Worm (Caenorhabditis elegans) whole organism, L1 larva: Measurements from ENCODE around the gene rike-1.

Experiments
- F16B12.6 ChIP-seq: fragments of 150-350 bp; optimal IDR thresholded peaks from 2 replicates; lab custom pipeline; 2014; ENCODE audit warnings: missing biosample characterization, missing genetic modification characterization
- Y116A8C.19 ChIP-seq: sonication (generic microtip); optimal IDR thresholded peaks from 2 replicates; lab custom pipeline; 2016; ENCODE audit warnings: missing compliant biosample characterization, missing genetic modification characterization, borderline replicate concordance
- alr-1 ChIP-seq: fragments of 200-800 bp; sonication (Bioruptor generic); optimal IDR thresholded peaks from 2 replicates; lab custom pipeline; 2018; ENCODE audit warnings: borderline replicate concordance, mild to moderate bottlenecking, missing genetic modification characterization, missing compliant biosample characterization
- aly-2 ChIP-seq: fragments of 150-350 bp; optimal IDR thresholded peaks from 2 replicates; lab custom pipeline; 2014; ENCODE audit warnings: missing biosample characterization, missing genetic modification characterization
- blmp-1 ChIP-seq: fragments of 150-350 bp; optimal IDR thresholded peaks from 2 replicates; lab custom pipeline; 2014; ENCODE audit warnings: missing biosample characterization, missing genetic modification characterization
- ceh-8 ChIP-seq: fragments of 200-800 bp; sonication (Bioruptor generic); optimal IDR thresholded peaks from 2 replicates; lab custom pipeline; 2018; ENCODE audit warnings: mild to moderate bottlenecking, missing genetic modification characterization, moderate library complexity, missing compliant biosample characterization
- ceh-82 ChIP-seq, 3 experiments: fragments of 150-350 bp in 1 of 3; sonication (generic microtip) in 2 of 3; optimal IDR thresholded peaks; 2 replicates each; lab custom pipeline; 2014 to 2017; ENCODE audit warnings: missing biosample characterization in 3 of 3, missing genetic modification characterization in 3 of 3
- ces-1 ChIP-seq: fragments of 150-350 bp; optimal IDR thresholded peaks from 2 replicates; lab custom pipeline; 2014; ENCODE audit warnings: missing biosample characterization, missing genetic modification reagents, missing genetic modification characterization
- efl-1 ChIP-seq, 4 experiments: fragments of 150-350 bp; optimal IDR thresholded peaks in 3 of 4; peaks in 1 of 4; 1 replicate in 1 of 4; 2 replicates in 3 of 4; lab custom pipeline; 2014; ENCODE audit warnings: missing biosample characterization in 2 of 4, missing genetic modification characterization in 2 of 4, missing genetic modification reagents in 2 of 4
- elt-2 ChIP-seq: sonication (generic microtip); optimal IDR thresholded peaks from 2 replicates; lab custom pipeline; 2016; ENCODE audit warnings: missing genetic modification characterization, mild to moderate bottlenecking, inconsistent platforms, missing compliant biosample characterization, missing genetic modification reagents
- ets-5 ChIP-seq: fragments of 200-800 bp; sonication (Bioruptor generic); IDR thresholded peaks from 2 replicates; pipeline ENCODE4 v1.3.6; 2022; ENCODE audit warnings: missing genetic modification characterization, missing compliant biosample characterization
- fkh-8 ChIP-seq: sonication (generic microtip); optimal IDR thresholded peaks from 2 replicates; lab custom pipeline; 2016; ENCODE audit warnings: mild to moderate bottlenecking, missing genetic modification characterization, missing compliant biosample characterization
- grh-1 ChIP-seq: fragments of 200-800 bp; sonication (Bioruptor generic); IDR thresholded peaks from 2 replicates; pipeline ENCODE4 v1.3.6; 2022; ENCODE audit warnings: missing genetic modification reagents, missing genetic modification characterization, missing compliant biosample characterization
- hlh-4 ChIP-seq: sonication (generic microtip); optimal IDR thresholded peaks from 2 replicates; lab custom pipeline; 2016; ENCODE audit warnings: mild to moderate bottlenecking, missing genetic modification characterization, missing compliant biosample characterization
- hpl-2 ChIP-seq: fragments of 150-350 bp; optimal IDR thresholded peaks from 2 replicates; lab custom pipeline; 2014; ENCODE audit warnings: missing biosample characterization, missing genetic modification reagents, missing genetic modification characterization
- irx-1 ChIP-seq: sonication (generic microtip); optimal IDR thresholded peaks from 2 replicates; lab custom pipeline; 2016; ENCODE audit warnings: missing genetic modification characterization, missing compliant biosample characterization
- jun-1 ChIP-seq: fragments of 150-350 bp; optimal IDR thresholded peaks from 2 replicates; lab custom pipeline; 2014; ENCODE audit warnings: missing biosample characterization, missing genetic modification reagents, missing genetic modification characterization
- lin-13 ChIP-seq: fragments of 150-350 bp; optimal IDR thresholded peaks from 2 replicates; lab custom pipeline; 2014; ENCODE audit warnings: missing biosample characterization, missing genetic modification reagents, missing genetic modification characterization
- lin-14 ChIP-seq: fragments of 200-800 bp; sonication (Bioruptor generic); optimal IDR thresholded peaks from 2 replicates; lab custom pipeline; 2018; ENCODE audit warnings: mild to moderate bottlenecking, missing genetic modification characterization, moderate library complexity, missing compliant biosample characterization
- lin-35 ChIP-seq, 2 experiments: fragments of 150-350 bp; optimal IDR thresholded peaks; 2 replicates each; lab custom pipeline; 2014; ENCODE audit warnings: missing biosample characterization in 2 of 2, missing genetic modification characterization in 2 of 2, missing genetic modification reagents in 2 of 2
- lin-39 ChIP-seq: fragments of 150-350 bp; optimal IDR thresholded peaks from 2 replicates; lab custom pipeline; 2014; ENCODE audit warnings: missing biosample characterization, missing genetic modification reagents, missing genetic modification characterization
- lir-3 ChIP-seq: sonication (generic microtip); optimal IDR thresholded peaks from 2 replicates; lab custom pipeline; 2016; ENCODE audit warnings: mild to moderate bottlenecking, missing genetic modification characterization, moderate library complexity, missing compliant biosample characterization; ENCODE audit not compliant: poor library complexity
- lsy-2 ChIP-seq, 2 experiments: fragments of 150-350 bp; optimal IDR thresholded peaks; 2 replicates each; lab custom pipeline; 2014; ENCODE audit warnings: missing biosample characterization in 2 of 2, missing genetic modification characterization in 2 of 2
- mep-1 ChIP-seq: fragments of 150-350 bp; optimal IDR thresholded peaks from 2 replicates; lab custom pipeline; 2014; ENCODE audit warnings: missing biosample characterization, missing genetic modification characterization
- nhr-237 ChIP-seq: fragments of 150-350 bp; optimal IDR thresholded peaks from 2 replicates; lab custom pipeline; 2014; ENCODE audit warnings: missing biosample characterization, missing genetic modification characterization
- nhr-28 ChIP-seq: fragments of 150-350 bp; optimal IDR thresholded peaks from 2 replicates; lab custom pipeline; 2014; ENCODE audit warnings: missing biosample characterization, missing genetic modification characterization
- nhr-76 ChIP-seq: sonication (generic microtip); optimal IDR thresholded peaks from 2 replicates; lab custom pipeline; 2017; ENCODE audit warnings: missing biosample characterization, missing genetic modification characterization
- nhr-77 ChIP-seq: fragments of 150-350 bp; optimal IDR thresholded peaks from 2 replicates; lab custom pipeline; 2014; ENCODE audit warnings: missing biosample characterization, missing genetic modification characterization
- nhr-84 ChIP-seq: sonication (generic microtip); optimal IDR thresholded peaks from 2 replicates; lab custom pipeline; 2017; ENCODE audit warnings: missing biosample characterization, missing genetic modification characterization
- pag-3 ChIP-seq: sonication (generic microtip); optimal IDR thresholded peaks from 2 replicates; lab custom pipeline; 2017; ENCODE audit warnings: missing genetic modification characterization, mild to moderate bottlenecking, missing compliant biosample characterization, antibody characterized with exemption, borderline replicate concordance; ENCODE audit not compliant: insufficient read depth
- pax-3 ChIP-seq: fragments of 200-800 bp; sonication (Bioruptor generic); optimal IDR thresholded peaks from 2 replicates; lab custom pipeline; 2018; ENCODE audit warnings: mild to moderate bottlenecking, missing genetic modification characterization, moderate library complexity, missing compliant biosample characterization
- rnt-1 ChIP-seq: sonication (generic microtip); optimal IDR thresholded peaks from 2 replicates; lab custom pipeline; 2016; ENCODE audit warnings: mild to moderate bottlenecking, missing genetic modification characterization, moderate library complexity, missing compliant biosample characterization
- skn-1 ChIP-seq: fragments of 150-350 bp; optimal IDR thresholded peaks from 2 replicates; lab custom pipeline; 2014; ENCODE audit warnings: missing biosample characterization, missing genetic modification characterization
- snu-23 ChIP-seq: sonication (generic microtip); optimal IDR thresholded peaks from 2 replicates; lab custom pipeline; 2016; ENCODE audit warnings: missing genetic modification characterization, missing compliant biosample characterization
- swsn-7 ChIP-seq: sonication (generic microtip); optimal IDR thresholded peaks from 2 replicates; lab custom pipeline; 2016; ENCODE audit warnings: missing genetic modification characterization, missing compliant biosample characterization
- unc-62 ChIP-seq: fragments of 150-350 bp; optimal IDR thresholded peaks from 2 replicates; lab custom pipeline; 2014; ENCODE audit warnings: missing biosample characterization, missing genetic modification reagents, missing genetic modification characterization
- xbp-1 ChIP-seq: sonication (generic microtip); optimal IDR thresholded peaks from 2 replicates; lab custom pipeline; 2016; ENCODE audit warnings: missing genetic modification characterization, missing compliant biosample characterization
- ztf-11 ChIP-seq, 2 experiments: sonication (generic microtip); optimal IDR thresholded peaks; 2 replicates each; lab custom pipeline; 2016 to 2017; ENCODE audit warnings: missing genetic modification characterization in 2 of 2, missing biosample characterization in 1 of 2, missing compliant biosample characterization in 1 of 2

The rike-1 gene

DNA sequence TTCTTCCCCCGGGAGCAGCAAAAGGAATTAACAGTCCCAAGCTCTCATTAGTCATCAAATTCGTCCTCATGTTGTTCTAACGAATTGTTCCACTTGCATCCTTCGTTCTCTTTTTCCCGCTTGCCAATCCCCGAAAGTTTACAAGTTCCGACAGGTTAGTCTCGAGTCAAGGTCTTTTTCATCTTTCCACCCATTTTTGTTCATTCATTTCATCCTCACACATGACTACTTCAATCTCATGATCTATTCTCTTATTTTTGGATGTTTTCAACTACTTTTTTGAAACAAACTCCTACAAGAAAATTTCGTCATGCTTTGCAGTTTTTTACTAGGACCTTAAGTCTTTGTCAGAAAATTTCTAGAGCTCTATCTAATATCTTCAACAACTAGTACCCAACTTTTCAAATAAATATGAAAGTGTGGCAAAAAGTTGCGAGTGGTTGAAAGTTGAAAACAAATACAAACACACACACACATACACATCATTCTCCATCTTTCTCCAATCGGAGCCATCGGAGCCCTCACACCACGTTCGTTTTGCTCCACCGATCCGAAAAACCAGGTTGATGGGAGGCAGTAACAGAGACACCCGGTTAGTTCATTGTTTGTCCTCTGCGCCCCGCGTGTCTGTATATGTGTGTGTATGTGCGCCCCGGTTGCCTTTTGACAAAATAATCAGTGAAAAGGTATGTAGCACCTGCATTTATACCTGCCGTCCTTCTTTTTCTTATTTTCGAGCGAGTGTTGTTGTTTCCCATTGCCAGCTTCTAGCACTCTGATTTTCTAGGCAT is 46.4 kb downstream of the rike-1 start (continued):
- TF ChIP-seq lin-39 (tag; lab: Kevin White, UChicago) (no peak), irx-1 (tag; lab: Kevin White, UChicago) (no peak), nhr-76 (no peak), skn-1 (peak; percentile 42), xbp-1 (tag; lab: Kevin White, UChicago) (no peak), grh-1 (no peak), nhr-84 (tag; lab: Kevin White, UChicago) (no peak), pax-3 (tag; lab: Kevin White, UChicago) (no peak), nhr-237 (tag; lab: Kevin White, UChicago) (no peak), rnt-1 (no peak), Y116A8C.19 (tag; lab: Kevin White, UChicago) (no peak), ceh-82 (tag; optimal IDR thresholded peaks at IDR 0.05; lab: Kevin White, UChicago) (no peak), hpl-2 (no peak), ets-5 (GFP tag; lab: Robert Waterston, UW) (no peak), unc-62 (no peak), aly-2 (tag; lab: Kevin White, UChicago) (no peak), lin-35 (GFP tag; optimal IDR thresholded peaks at IDR 0.05; lab: Kevin White, UChicago) (peak in 1 of 2 experiments; percentile 46), alr-1 (tag; lab: Kevin White, UChicago) (no peak), F16B12.6 (tag; lab: Kevin White, UChicago) (no peak), lin-13 (GFP tag; lab: Kevin White, UChicago) (no peak), jun-1 (tag; lab: Kevin White, UChicago) (no peak), lsy-2 (tag; optimal IDR thresholded peaks at IDR 0.05; lab: Kevin White, UChicago) (peak in 1 of 2 experiments; percentile 22), ceh-8 (GFP tag; lab: Kevin White, UChicago) (no peak), nhr-77 (no peak), efl-1 (optimal IDR thresholded peaks at IDR 0.05; lab: Kevin White, UChicago) (no peak), efl-1 (GFP tag; optimal IDR thresholded peaks at IDR 0.05 in 1 of 2; lab: Kevin White, UChicago) (peak in 1 of 2 experiments; percentile 91), swsn-7 (tag; lab: Kevin White, UChicago) (no peak), lin-14 (GFP tag; lab: Kevin White, UChicago) (peak; percentile 59), elt-2 (tag; lab: Kevin White, UChicago) (no peak), ces-1 (GFP tag; lab: Kevin White, UChicago) (no peak), snu-23 (GFP tag; lab: Kevin White, UChicago) (peak; percentile 17), mep-1 (tag; lab: Kevin White, UChicago) (peak; percentile 45), ztf-11 (tag; optimal IDR thresholded peaks at IDR 0.05; lab: Kevin White, UChicago) (no peak)
- TF ChIP-seq, all 84 proteins: peak for 11

DNA sequence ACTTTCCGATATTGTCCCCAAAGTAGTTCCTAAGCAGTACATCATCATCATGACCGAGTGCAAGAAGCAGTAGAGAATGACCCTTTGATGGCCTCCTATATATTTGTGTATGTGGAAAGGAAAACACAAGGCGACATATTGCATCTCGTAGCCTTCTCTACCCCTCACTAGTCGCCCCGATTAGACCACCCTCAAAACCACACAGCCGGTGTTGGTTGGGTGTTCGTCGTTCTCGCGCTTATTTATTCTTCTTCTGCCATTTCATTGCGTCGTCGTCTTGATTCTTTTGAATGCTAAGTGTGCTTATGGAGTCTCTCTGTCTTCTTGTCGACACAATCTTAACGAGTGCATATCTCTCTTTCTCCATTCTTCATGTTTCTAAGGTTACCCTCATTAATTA is 47.5 kb downstream of the rike-1 start:
- no peak for TF ChIP-seq fkh-8
- TF ChIP-seq pag-3 (tag; lab: Kevin White, UChicago): no peak
- no peak for TF ChIP-seq ceh-8 (GFP tag; lab: Kevin White, UChicago)
- TF ChIP-seq grh-1: no peak
- no peak for TF ChIP-seq lir-3 (tag; lab: Kevin White, UChicago)
- TF ChIP-seq hlh-4 (tag; lab: Kevin White, UChicago): no peak
- no peak for TF ChIP-seq ces-1 (GFP tag; lab: Kevin White, UChicago)
- no peak for TF ChIP-seq efl-1 (optimal IDR thresholded peaks at IDR 0.05; lab: Kevin White, UChicago)
- peak in 1 of 2 experiments; percentile 50 for TF ChIP-seq efl-1 (GFP tag; optimal IDR thresholded peaks at IDR 0.05 in 1 of 2; lab: Kevin White, UChicago)
- peak; percentile 2 for TF ChIP-seq blmp-1 (tag; lab: Kevin White, UChicago)
- no peak for TF ChIP-seq mep-1 (tag; lab: Kevin White, UChicago)
- no peak for TF ChIP-seq nhr-28
